Fruit fly (Drosophila melanogaster) whole organism, embryonic: ENCODE results near the gene Usp14.

ENCODE experiments used
- Aef1 ChIP-seq: fragments of 200-800 bp; sonication (Bioruptor generic); IDR thresholded peaks from 3 replicates; pipeline ENCODE4 v1.3.6; 2022; ENCODE audit warnings: missing biosample characterization, missing genetic modification characterization
- Atf-2 ChIP-seq: fragments of 200-800 bp; sonication (Bioruptor generic); optimal IDR thresholded peaks from 2 replicates; lab custom pipeline; 2016; ENCODE audit warnings: missing biosample characterization, missing genetic modification characterization
- Bdp1 ChIP-seq: fragments of 200-800 bp; sonication (Bioruptor generic); optimal IDR thresholded peaks from 3 replicates; lab custom pipeline; 2016; ENCODE audit warnings: missing biosample characterization, missing genetic modification characterization
- BtbVII ChIP-seq: fragments of 200-800 bp; sonication (Bioruptor generic); optimal IDR thresholded peaks from 3 replicates; lab custom pipeline; 2017; ENCODE audit warnings: missing biosample characterization, mild to moderate bottlenecking, missing genetic modification characterization
- CG10147 ChIP-seq: fragments of 200-800 bp; sonication (Bioruptor generic); optimal IDR thresholded peaks from 2 replicates; lab custom pipeline; 2019; ENCODE audit warnings: missing biosample characterization, mild to moderate bottlenecking, missing genetic modification characterization, moderate library complexity
- CG10209 ChIP-seq: fragments of 200-800 bp; sonication (Bioruptor generic); optimal IDR thresholded peaks from 3 replicates; lab custom pipeline; 2017; ENCODE audit warnings: missing biosample characterization, mild to moderate bottlenecking, missing genetic modification characterization, missing genetic modification reagents
- CG10267 ChIP-seq: fragments of 200-800 bp; sonication (Bioruptor generic); optimal IDR thresholded peaks from 2 replicates; lab custom pipeline; 2018; ENCODE audit warnings: missing biosample characterization, mild to moderate bottlenecking, missing genetic modification characterization, moderate library complexity
- CG10321 ChIP-seq: fragments of 200-800 bp; sonication (Bioruptor generic); IDR thresholded peaks from 2 replicates; pipeline ENCODE4 v1.3.6; 2022; ENCODE audit warnings: missing biosample characterization, missing genetic modification characterization
- CG10543 ChIP-seq: fragments of 200-800 bp; sonication (Bioruptor generic); optimal IDR thresholded peaks from 3 replicates; lab custom pipeline; 2017; ENCODE audit warnings: missing biosample characterization, mild to moderate bottlenecking, missing genetic modification characterization, moderate library complexity
- CG10654 ChIP-seq: fragments of 200-800 bp; sonication (Bioruptor generic); optimal IDR thresholded peaks from 2 replicates; lab custom pipeline; 2016; ENCODE audit warnings: missing biosample characterization, missing genetic modification characterization
- CG10959 ChIP-seq: fragments of 200-800 bp; sonication (Bioruptor generic); IDR thresholded peaks from 2 replicates; pipeline ENCODE4 v1.3.6; 2022; ENCODE audit warnings: missing biosample characterization, missing genetic modification characterization
- CG11696 ChIP-seq: fragments of 200-800 bp; sonication (Bioruptor generic); IDR thresholded peaks from 2 replicates; pipeline ENCODE4 v1.3.6; 2022; ENCODE audit warnings: missing biosample characterization, missing genetic modification characterization
- CG12744 ChIP-seq: fragments of 200-800 bp; sonication (Bioruptor generic); optimal IDR thresholded peaks from 2 replicates; lab custom pipeline; 2016; ENCODE audit warnings: missing biosample characterization, missing genetic modification characterization
- CG15514 ChIP-seq: fragments of 200-800 bp; sonication (Bioruptor generic); optimal IDR thresholded peaks from 3 replicates; lab custom pipeline; 2017; ENCODE audit warnings: missing biosample characterization, missing genetic modification characterization, mild to moderate bottlenecking, moderate library complexity, missing genetic modification reagents
- CG17829 ChIP-seq: fragments of 200-800 bp; optimal IDR thresholded peaks from 2 replicates; lab custom pipeline; 2019; ENCODE audit warnings: missing biosample characterization, mild to moderate bottlenecking, missing genetic modification characterization, moderate library complexity
- CG18262 ChIP-seq: fragments of 200-800 bp; optimal IDR thresholded peaks from 3 replicates; lab custom pipeline; 2019; ENCODE audit warnings: missing biosample characterization, mild to moderate bottlenecking, missing genetic modification characterization, moderate library complexity
- CG2116 ChIP-seq: fragments of 200-800 bp; sonication (Bioruptor generic); optimal IDR thresholded peaks from 3 replicates; lab custom pipeline; 2018; ENCODE audit warnings: missing biosample characterization, mild to moderate bottlenecking, missing genetic modification characterization
- CG2889 ChIP-seq: fragments of 200-800 bp; sonication (Bioruptor generic); IDR thresholded peaks from 3 replicates; pipeline ENCODE4 v1.3.6; 2022; ENCODE audit warnings: missing biosample characterization, missing genetic modification characterization
- CG3847 ChIP-seq: fragments of 200-800 bp; sonication (Bioruptor generic); IDR thresholded peaks from 2 replicates; pipeline ENCODE4 v1.3.6; 2022; ENCODE audit warnings: missing biosample characterization, missing genetic modification characterization
- CG6683 ChIP-seq: fragments of 200-800 bp; sonication (Bioruptor generic); optimal IDR thresholded peaks from 2 replicates; lab custom pipeline; 2017; ENCODE audit warnings: missing biosample characterization, mild to moderate bottlenecking, missing genetic modification characterization, missing genetic modification reagents
- CG7357 ChIP-seq: fragments of 200-800 bp; sonication (Bioruptor generic); IDR thresholded peaks from 3 replicates; pipeline ENCODE4 v1.3.6; 2022; ENCODE audit warnings: missing biosample characterization, missing genetic modification characterization
- CG7928 ChIP-seq: fragments of 200-800 bp; sonication (Bioruptor generic); optimal IDR thresholded peaks from 2 replicates; lab custom pipeline; 2017; ENCODE audit warnings: missing biosample characterization, mild to moderate bottlenecking, missing genetic modification characterization
- CG9932 ChIP-seq: fragments of 200-800 bp; sonication (Bioruptor generic); IDR thresholded peaks from 2 replicates; pipeline ENCODE4 v1.3.6; 2022; ENCODE audit warnings: missing biosample characterization, missing genetic modification characterization
- CHES-1-like ChIP-seq: fragments of 200-800 bp; sonication (Bioruptor generic); optimal IDR thresholded peaks from 2 replicates; lab custom pipeline; 2016; ENCODE audit warnings: missing biosample characterization, missing genetic modification characterization
- Dek ChIP-seq: fragments of 200-800 bp; sonication (Bioruptor generic); optimal IDR thresholded peaks from 3 replicates; lab custom pipeline; 2019; ENCODE audit warnings: missing biosample characterization, mild to moderate bottlenecking, missing genetic modification characterization, moderate library complexity
- H15 ChIP-seq: fragments of 200-800 bp; sonication (Bioruptor generic); IDR thresholded peaks from 3 replicates; pipeline ENCODE4 v1.3.6; 2022; ENCODE audit warnings: missing biosample characterization, missing genetic modification characterization
- H2.0 ChIP-seq: fragments of 200-800 bp; sonication (Bioruptor generic); IDR thresholded peaks from 2 replicates; pipeline ENCODE4 v1.3.6; 2022; ENCODE audit warnings: missing biosample characterization, missing genetic modification characterization
- HmgZ ChIP-seq: fragments of 200-800 bp; sonication (Bioruptor generic); optimal IDR thresholded peaks from 2 replicates; lab custom pipeline; 2018; ENCODE audit warnings: missing biosample characterization, mild to moderate bottlenecking, missing genetic modification characterization
- Sry-β ChIP-seq: fragments of 200-800 bp; sonication (Bioruptor generic); optimal IDR thresholded peaks from 2 replicates; lab custom pipeline; 2018; ENCODE audit warnings: missing biosample characterization, mild to moderate bottlenecking, missing genetic modification characterization, moderate library complexity
- Tbp ChIP-seq: fragments of >200 bp; optimal IDR thresholded peaks from 2 replicates; lab custom pipeline; 2018; ENCODE audit warnings: missing biosample characterization, missing genetic modification characterization
- YL-1 ChIP-seq: fragments of 200-800 bp; sonication (Bioruptor generic); optimal IDR thresholded peaks from 3 replicates; lab custom pipeline; 2017; ENCODE audit warnings: missing biosample characterization, mild to moderate bottlenecking, missing genetic modification characterization
- ase ChIP-seq: fragments of 200-800 bp; sonication (Bioruptor generic); IDR thresholded peaks from 3 replicates; pipeline ENCODE4 v1.3.6; 2022; ENCODE audit warnings: missing biosample characterization, missing genetic modification characterization
- bowl ChIP-seq: fragments of 200-800 bp; sonication (Bioruptor generic); IDR thresholded peaks from 2 replicates; pipeline ENCODE4 v1.3.6; 2022; ENCODE audit warnings: missing biosample characterization, missing genetic modification characterization
- caup ChIP-seq: fragments of 200-800 bp; sonication (Bioruptor generic); optimal IDR thresholded peaks from 3 replicates; lab custom pipeline; 2017; ENCODE audit warnings: missing biosample characterization, mild to moderate bottlenecking, missing genetic modification characterization, moderate library complexity; ENCODE audit not compliant: severe bottlenecking
- ci ChIP-seq: fragments of 200-800 bp; sonication (Bioruptor generic); IDR thresholded peaks from 3 replicates; pipeline ENCODE4 v1.3.6; 2022; ENCODE audit warnings: missing biosample characterization, missing genetic modification characterization
- dpn ChIP-seq, 2 experiments: fragments of 200-800 bp; sonication (Bioruptor generic); optimal IDR thresholded peaks; 3 replicates each; lab custom pipeline; 2016; ENCODE audit warnings: missing biosample characterization in 2 of 2, missing genetic modification characterization in 2 of 2
- en ChIP-seq: fragments of 200-800 bp; sonication (Bioruptor generic); optimal IDR thresholded peaks from 2 replicates; lab custom pipeline; 2016; ENCODE audit warnings: missing biosample characterization, missing genetic modification characterization
- grau ChIP-seq: fragments of 200-800 bp; optimal IDR thresholded peaks from 3 replicates; lab custom pipeline; 2019; ENCODE audit warnings: missing biosample characterization, mild to moderate bottlenecking, missing genetic modification characterization, moderate library complexity
- gsb-n ChIP-seq: fragments of 200-800 bp; sonication (Bioruptor generic); optimal IDR thresholded peaks from 3 replicates; lab custom pipeline; 2018; ENCODE audit warnings: missing biosample characterization, mild to moderate bottlenecking, missing genetic modification characterization
- inv ChIP-seq: fragments of 200-800 bp; sonication (Bioruptor generic); IDR thresholded peaks from 2 replicates; pipeline ENCODE4 v1.3.6; 2022; ENCODE audit warnings: missing biosample characterization, missing genetic modification characterization; ENCODE audit not compliant: partially characterized antibody
- lbe ChIP-seq: fragments of 200-800 bp; sonication (Bioruptor generic); optimal IDR thresholded peaks from 2 replicates; lab custom pipeline; 2016; ENCODE audit warnings: missing biosample characterization, mild to moderate bottlenecking, missing genetic modification characterization
- lilli ChIP-seq: fragments of 200-800 bp; sonication (Bioruptor generic); optimal IDR thresholded peaks from 3 replicates; lab custom pipeline; 2016; ENCODE audit warnings: missing biosample characterization, missing genetic modification characterization
- p53 ChIP-seq: fragments of 200-800 bp; sonication (Bioruptor generic); optimal IDR thresholded peaks from 2 replicates; lab custom pipeline; 2016; ENCODE audit warnings: missing biosample characterization, missing genetic modification characterization
- pan ChIP-seq, 4 experiments: fragments of >200 bp in 3 of 4; fragments of 200-800 bp in 1 of 4; sonication (Bioruptor generic) in 1 of 4; optimal IDR thresholded peaks in 3 of 4; IDR thresholded peaks in 1 of 4; 2 replicates each; pipeline versions ENCODE4 v1.3.6 to Lab custom; 2017 to 2022; ENCODE audit warnings: missing biosample characterization in 2 of 4, missing genetic modification characterization in 2 of 4, mixed read lengths in 1 of 4
- pfk ChIP-seq: fragments of 200-800 bp; sonication (Bioruptor generic); optimal IDR thresholded peaks from 2 replicates; lab custom pipeline; 2018; ENCODE audit warnings: missing biosample characterization, mild to moderate bottlenecking, missing genetic modification characterization, moderate library complexity
- rib ChIP-seq: fragments of 200-800 bp; sonication (Bioruptor generic); IDR thresholded peaks from 2 replicates; pipeline ENCODE4 v1.3.6; 2022; ENCODE audit warnings: missing biosample characterization, missing genetic modification characterization
- ssp ChIP-seq: fragments of 200-800 bp; sonication (Bioruptor generic); IDR thresholded peaks from 2 replicates; pipeline ENCODE4 v1.3.6; 2022; ENCODE audit warnings: missing biosample characterization, missing genetic modification characterization
- zen ChIP-seq: fragments of 200-800 bp; sonication (Bioruptor generic); optimal IDR thresholded peaks from 3 replicates; lab custom pipeline; 2018; ENCODE audit warnings: missing biosample characterization, mild to moderate bottlenecking, missing genetic modification characterization, moderate library complexity

Usp14 gene

dm6 chr2L:10333091-10333991 is 19.1 kb upstream of the Usp14 start, which contains the start of gene GATAd (continued):
- no peak for TF ChIP-seq lbe (GFP tag; lab: Kevin White, UChicago)
- TF ChIP-seq grau (tag; lab: Kevin White, UChicago), result peak; percentile 19
- TF ChIP-seq bowl (GFP tag; lab: Robert Waterston, UW), result no peak
- peak; percentile 6 for TF ChIP-seq CG10147
- peak; percentile 51 for TF ChIP-seq HmgZ (tag; lab: Kevin White, UChicago)
- no peak for TF ChIP-seq CG2889 (GFP tag; lab: Robert Waterston, UW)
- peak; percentile 87 for TF ChIP-seq Sry-β (GFP tag; lab: Kevin White, UChicago)
- no peak for TF ChIP-seq CG10654
- no peak for TF ChIP-seq CHES-1-like
- no peak for TF ChIP-seq H15 (GFP tag; lab: Robert Waterston, UW)
- TF ChIP-seq CG10543, result peak; percentile 19
- no peak for TF ChIP-seq CG3847 (GFP tag; lab: Robert Waterston, UW)
- TF ChIP-seq CG10267, result peak; percentile 33
- TF ChIP-seq CG7357 (GFP tag; lab: Robert Waterston, UW), result no peak
- no peak for TF ChIP-seq en (GFP tag; lab: Kevin White, UChicago)
- 0 out of 2 replicates have a peak, but pooled peaks have one; percentile 26 for TF ChIP-seq CG9932 (GFP tag; lab: Robert Waterston, UW)
- peak; percentile 99 for TF ChIP-seq CG15514
- TF ChIP-seq CG2116 (GFP tag; lab: Kevin White, UChicago), result peak; percentile 25
- TF ChIP-seq BtbVII, result no peak
- no peak for TF ChIP-seq CG6683 (GFP tag; lab: Kevin White, UChicago)
- no peak for TF ChIP-seq H2.0 (GFP tag; lab: Robert Waterston, UW)
- TF ChIP-seq CG10209 (GFP tag; lab: Kevin White, UChicago), result no peak
- peak; percentile 21; the same call in 1 of the 2 replicates for TF ChIP-seq ssp
- no peak for TF ChIP-seq caup (GFP tag; lab: Kevin White, UChicago)
- no peak for TF ChIP-seq ci (GFP tag; lab: Robert Waterston, UW)
- TF ChIP-seq CG18262 (tag; lab: Kevin White, UChicago), result peak; percentile 4
- TF ChIP-seq CG10959 (GFP tag; lab: Robert Waterston, UW), result no peak
- TF ChIP-seq pan (optimal IDR thresholded peaks at IDR 0.05; lab: Kevin White, UChicago), result no peak
- TF ChIP-seq pan (GFP tag; optimal IDR thresholded peaks at IDR 0.05 in 1 of 2, IDR thresholded peaks at IDR 0.05 in 1 of 2), result no peak
- peak; percentile 64 for TF ChIP-seq Tbp (GFP tag; lab: Kevin White, UChicago)
- no peak for TF ChIP-seq CG10321
- no peak for TF ChIP-seq ase (GFP tag; lab: Robert Waterston, UW)
- no peak for TF ChIP-seq rib (GFP tag; lab: Robert Waterston, UW)
- TF ChIP-seq Atf-2 (GFP tag; lab: Kevin White, UChicago), result no peak
- TF ChIP-seq lilli, result peak; percentile 16
- no peak for TF ChIP-seq Aef1 (GFP tag; lab: Robert Waterston, UW)
- peak; percentile 20; the same call in 1 of the 2 replicates for TF ChIP-seq inv
- peak; percentile 43 for TF ChIP-seq CG17829 (tag; lab: Kevin White, UChicago)
- TF ChIP-seq CG7928 (GFP tag; lab: Kevin White, UChicago), result peak; percentile 88
- peak; percentile 15 for TF ChIP-seq Dek (tag; lab: Kevin White, UChicago)
- TF ChIP-seq CG12744, result no peak
- peak in 1 of 2 experiments; percentile 23 for TF ChIP-seq dpn (GFP tag; optimal IDR thresholded peaks at IDR 0.05; lab: Kevin White, UChicago)
- no peak for TF ChIP-seq p53
- peak; percentile 23 for TF ChIP-seq zen (tag; lab: Kevin White, UChicago)
- peak; percentile 83 for TF ChIP-seq pfk (GFP tag; lab: Kevin White, UChicago)
- TF ChIP-seq gsb-n (tag; lab: Kevin White, UChicago), result no peak
- no peak for TF ChIP-seq CG11696 (GFP tag; lab: Robert Waterston, UW)
- no peak for TF ChIP-seq Bdp1 (GFP tag; lab: Kevin White, UChicago)
- peak; percentile 16 for TF ChIP-seq YL-1 (GFP tag; lab: Kevin White, UChicago)
